Worm (Caenorhabditis elegans) whole organism, L2 larva: ENCODE results near the gene gly-7.

ENCODE experiments used
- C34F6.9 ChIP-seq: fragments of 150-350 bp; optimal IDR thresholded peaks from 2 replicates; lab custom pipeline; 2014; ENCODE audit warnings: missing biosample characterization, missing genetic modification characterization
- F13H6.1 ChIP-seq: sonication (generic microtip); optimal IDR thresholded peaks from 2 replicates; lab custom pipeline; 2016; ENCODE audit warnings: missing genetic modification characterization, missing compliant biosample characterization
- R02D3.7 ChIP-seq: fragments of 150-350 bp; optimal IDR thresholded peaks from 2 replicates; lab custom pipeline; 2014; ENCODE audit warnings: missing biosample characterization, missing genetic modification characterization
- Y55F3AM.14 ChIP-seq: fragments of 200-800 bp; sonication (Bioruptor generic); optimal IDR thresholded peaks from 2 replicates; lab custom pipeline; 2018; ENCODE audit warnings: mild to moderate bottlenecking, missing genetic modification characterization, missing compliant biosample characterization
- ZK546.5 ChIP-seq: sonication (generic microtip); optimal IDR thresholded peaks from 2 replicates; lab custom pipeline; 2017; ENCODE audit warnings: missing biosample characterization, missing genetic modification characterization
- alr-1 ChIP-seq: fragments of 150-350 bp; optimal IDR thresholded peaks from 2 replicates; lab custom pipeline; 2014; ENCODE audit warnings: missing biosample characterization, missing genetic modification characterization
- aly-2 ChIP-seq: fragments of 150-350 bp; optimal IDR thresholded peaks from 2 replicates; lab custom pipeline; 2014; ENCODE audit warnings: missing biosample characterization, missing genetic modification characterization
- blmp-1 ChIP-seq: sonication (generic microtip); optimal IDR thresholded peaks from 2 replicates; lab custom pipeline; 2017; ENCODE audit warnings: missing genetic modification characterization, mild to moderate bottlenecking, missing compliant biosample characterization, antibody characterized with exemption, moderate library complexity; ENCODE audit not compliant: insufficient read depth
- ceh-16 ChIP-seq: fragments of 150-350 bp; optimal IDR thresholded peaks from 2 replicates; lab custom pipeline; 2014; ENCODE audit warnings: missing biosample characterization, missing genetic modification characterization
- ceh-82 ChIP-seq: fragments of 150-350 bp; optimal IDR thresholded peaks from 2 replicates; lab custom pipeline; 2014; ENCODE audit warnings: missing biosample characterization, missing genetic modification characterization
- crh-2 ChIP-seq: sonication (generic microtip); optimal IDR thresholded peaks from 2 replicates; lab custom pipeline; 2017; ENCODE audit warnings: missing biosample characterization, missing genetic modification characterization
- dmd-4 ChIP-seq: sonication (generic microtip); optimal IDR thresholded peaks from 2 replicates; lab custom pipeline; 2017; ENCODE audit warnings: missing biosample characterization, missing genetic modification characterization
- egl-27 ChIP-seq: sonication (generic microtip); optimal IDR thresholded peaks from 3 replicates; lab custom pipeline; 2017; ENCODE audit warnings: missing biosample characterization, missing genetic modification reagents, missing genetic modification characterization
- elt-1 ChIP-seq: fragments of 150-350 bp; optimal IDR thresholded peaks from 2 replicates; lab custom pipeline; 2014; ENCODE audit warnings: missing biosample characterization, missing genetic modification characterization
- elt-3 ChIP-seq: sonication (generic microtip); optimal IDR thresholded peaks from 2 replicates; lab custom pipeline; 2017; ENCODE audit warnings: missing biosample characterization, missing genetic modification characterization
- fos-1 ChIP-seq: fragments of 150-350 bp; optimal IDR thresholded peaks from 2 replicates; lab custom pipeline; 2014; ENCODE audit warnings: missing biosample characterization, missing genetic modification characterization
- gmeb-1 ChIP-seq: fragments of 150-350 bp; optimal IDR thresholded peaks from 2 replicates; lab custom pipeline; 2014; ENCODE audit warnings: missing biosample characterization, missing genetic modification characterization
- lin-11 ChIP-seq: fragments of 150-350 bp; sonication (generic microtip); optimal IDR thresholded peaks from 2 replicates; lab custom pipeline; 2014; ENCODE audit warnings: missing biosample characterization, missing genetic modification characterization, inconsistent platforms, mixed read lengths
- lin-13 ChIP-seq: fragments of 150-350 bp; optimal IDR thresholded peaks from 2 replicates; lab custom pipeline; 2014; ENCODE audit warnings: missing biosample characterization, missing genetic modification reagents, missing genetic modification characterization
- lin-39 ChIP-seq: fragments of 150-350 bp; optimal IDR thresholded peaks from 2 replicates; lab custom pipeline; 2014; ENCODE audit warnings: missing biosample characterization, missing genetic modification reagents, missing genetic modification characterization
- lsy-2 ChIP-seq, 2 experiments: fragments of 150-350 bp in 1 of 2; sonication (generic microtip) in 1 of 2; optimal IDR thresholded peaks; 2 replicates each; lab custom pipeline; 2014 to 2017; ENCODE audit warnings: missing biosample characterization in 2 of 2, missing genetic modification characterization in 2 of 2
- mab-5 ChIP-seq: fragments of 150-350 bp; optimal IDR thresholded peaks from 2 replicates; lab custom pipeline; 2014; ENCODE audit warnings: missing biosample characterization, missing genetic modification characterization
- mbf-1 ChIP-seq: sonication (generic microtip); optimal IDR thresholded peaks from 2 replicates; lab custom pipeline; 2017; ENCODE audit warnings: missing biosample characterization, missing genetic modification characterization
- mdl-1 ChIP-seq, 2 experiments: fragments of 150-350 bp in 1 of 2; sonication (generic microtip) in 1 of 2; optimal IDR thresholded peaks; 2 replicates each; lab custom pipeline; 2017; ENCODE audit warnings: missing biosample characterization in 2 of 2, missing genetic modification characterization in 2 of 2
- nhr-10 ChIP-seq: sonication (generic microtip); optimal IDR thresholded peaks from 2 replicates; lab custom pipeline; 2017; ENCODE audit warnings: missing biosample characterization, missing genetic modification characterization
- nhr-11 ChIP-seq: fragments of 150-350 bp; optimal IDR thresholded peaks from 2 replicates; lab custom pipeline; 2014; ENCODE audit warnings: missing biosample characterization, missing genetic modification characterization
- nhr-12 ChIP-seq: fragments of 150-350 bp; optimal IDR thresholded peaks from 2 replicates; lab custom pipeline; 2014; ENCODE audit warnings: missing biosample characterization, missing genetic modification characterization
- nhr-129 ChIP-seq: fragments of 150-350 bp; optimal IDR thresholded peaks from 2 replicates; lab custom pipeline; 2014; ENCODE audit warnings: missing biosample characterization, missing genetic modification characterization
- nhr-21 ChIP-seq: fragments of 150-350 bp; optimal IDR thresholded peaks from 2 replicates; lab custom pipeline; 2014; ENCODE audit warnings: missing biosample characterization, missing genetic modification characterization
- nhr-23 ChIP-seq: fragments of 150-350 bp; optimal IDR thresholded peaks from 2 replicates; lab custom pipeline; 2014; ENCODE audit warnings: missing biosample characterization, missing genetic modification reagents, missing genetic modification characterization
- nhr-237 ChIP-seq: fragments of 150-350 bp; optimal IDR thresholded peaks from 2 replicates; lab custom pipeline; 2014; ENCODE audit warnings: missing biosample characterization, missing genetic modification characterization
- nhr-25 ChIP-seq: fragments of 150-350 bp; sonication (generic microtip); optimal IDR thresholded peaks from 3 replicates; lab custom pipeline; 2014; ENCODE audit warnings: missing biosample characterization, missing genetic modification characterization
- nhr-6 ChIP-seq: fragments of 150-350 bp; optimal IDR thresholded peaks from 2 replicates; lab custom pipeline; 2014; ENCODE audit warnings: missing biosample characterization, missing genetic modification characterization
- nhr-77 ChIP-seq: fragments of 150-350 bp; optimal IDR thresholded peaks from 2 replicates; lab custom pipeline; 2014; ENCODE audit warnings: missing biosample characterization, missing genetic modification characterization
- peb-1 ChIP-seq: fragments of 150-350 bp; optimal IDR thresholded peaks from 2 replicates; lab custom pipeline; 2014; ENCODE audit warnings: missing biosample characterization, missing genetic modification characterization
- sem-4 ChIP-seq: fragments of 150-350 bp; optimal IDR thresholded peaks from 2 replicates; lab custom pipeline; 2014; ENCODE audit warnings: missing biosample characterization, missing genetic modification reagents, missing genetic modification characterization
- skn-1 ChIP-seq: sonication (generic microtip); optimal IDR thresholded peaks from 2 replicates; lab custom pipeline; 2017; ENCODE audit warnings: missing biosample characterization, missing genetic modification characterization
- sma-3 ChIP-seq: sonication (generic microtip); optimal IDR thresholded peaks from 2 replicates; lab custom pipeline; 2016; ENCODE audit warnings: missing genetic modification reagents, missing genetic modification characterization, missing compliant biosample characterization
- sma-9 ChIP-seq, 2 experiments: fragments of 150-350 bp in 1 of 2; sonication (generic microtip) in 1 of 2; optimal IDR thresholded peaks; 2 replicates each; lab custom pipeline; 2014 to 2016; ENCODE audit warnings: missing genetic modification characterization in 2 of 2, mild to moderate bottlenecking in 1 of 2, missing biosample characterization in 1 of 2, missing compliant biosample characterization in 1 of 2, missing genetic modification reagents in 1 of 2, moderate library complexity in 1 of 2
- snpc-4 ChIP-seq: fragments of 150-350 bp; optimal IDR thresholded peaks from 2 replicates; lab custom pipeline; 2014; ENCODE audit warnings: missing biosample characterization, missing genetic modification characterization
- unc-39 ChIP-seq: fragments of 150-350 bp; optimal IDR thresholded peaks from 2 replicates; lab custom pipeline; 2014; ENCODE audit warnings: missing biosample characterization, missing genetic modification characterization
- unc-55 ChIP-seq: fragments of 150-350 bp; sonication (generic microtip); optimal IDR thresholded peaks from 3 replicates; lab custom pipeline; 2014; ENCODE audit warnings: missing biosample characterization, missing genetic modification reagents, missing genetic modification characterization
- unc-62 ChIP-seq: fragments of 150-350 bp; optimal IDR thresholded peaks from 2 replicates; lab custom pipeline; 2014; ENCODE audit warnings: missing biosample characterization, missing genetic modification reagents, missing genetic modification characterization
- zag-1 ChIP-seq: fragments of 150-350 bp; optimal IDR thresholded peaks from 2 replicates; lab custom pipeline; 2014; ENCODE audit warnings: missing biosample characterization, missing genetic modification characterization
- ztf-4 ChIP-seq: fragments of 150-350 bp; optimal IDR thresholded peaks from 2 replicates; lab custom pipeline; 2014; ENCODE audit warnings: missing biosample characterization, missing genetic modification characterization

gly-7 gene

ce11 chrV:1870515-1870940 is 49.4 kb upstream of the gly-7 start:
- no peak for TF ChIP-seq lin-11 (tag; lab: Kevin White, UChicago)
- TF ChIP-seq unc-62 (GFP tag; lab: Kevin White, UChicago), result no peak
- no peak for TF ChIP-seq lsy-2 (tag; optimal IDR thresholded peaks at IDR 0.05; lab: Kevin White, UChicago)
- TF ChIP-seq elt-3 (tag; lab: Kevin White, UChicago), result no peak
- TF ChIP-seq lin-13, result no peak
- TF ChIP-seq nhr-10 (tag; lab: Kevin White, UChicago), result no peak
- no peak for TF ChIP-seq ceh-16

ce11 chrV:1869682-1870081 is 48.6 kb upstream of the gly-7 start, which contains the start of gene T10B5.3:
T10B5.3 (minus strand) TSS chrV:1869782.
- TF ChIP-seq nhr-11 (tag; lab: Kevin White, UChicago), result no peak
- no peak for TF ChIP-seq sma-9 (GFP tag; optimal IDR thresholded peaks at IDR 0.05; lab: Kevin White, UChicago)
- no peak for TF ChIP-seq sma-9 (tag; optimal IDR thresholded peaks at IDR 0.05; lab: Kevin White, UChicago)
- no peak for TF ChIP-seq mab-5 (tag; lab: Kevin White, UChicago)
- TF ChIP-seq peb-1 (tag; lab: Kevin White, UChicago), result no peak
- TF ChIP-seq elt-1, result no peak
- no peak for TF ChIP-seq alr-1 (tag; lab: Kevin White, UChicago)
- TF ChIP-seq ceh-16, result no peak
- no peak for TF ChIP-seq lin-39 (tag; lab: Kevin White, UChicago)
- TF ChIP-seq mbf-1 (tag; lab: Kevin White, UChicago), result no peak
- TF ChIP-seq unc-62 (GFP tag; lab: Kevin White, UChicago), result no peak
- TF ChIP-seq F13H6.1 (tag; lab: Kevin White, UChicago), result no peak
- no peak for TF ChIP-seq zag-1 (tag; lab: Kevin White, UChicago)
- TF ChIP-seq nhr-25 (tag; lab: Kevin White, UChicago), result no peak
- TF ChIP-seq, all 48 proteins: peak for 0

ce11 chrV:1868596-1869263 is 47.6 kb upstream of the gly-7 start, which contains the start of gene knl-3:
knl-3 (plus strand) TSS chrV:1869213.
- TF ChIP-seq nhr-129 (tag; lab: Kevin White, UChicago) (peak; percentile 73), nhr-12 (tag; lab: Kevin White, UChicago) (no peak), lsy-2 (tag; optimal IDR thresholded peaks at IDR 0.05; lab: Kevin White, UChicago) (peak; percentile 83 to 91), blmp-1 (tag; lab: Kevin White, UChicago) (peak; percentile 47), F13H6.1 (tag; lab: Kevin White, UChicago) (peak; percentile 84), gmeb-1 (peak; percentile 97), R02D3.7 (tag; lab: Kevin White, UChicago) (peak; percentile 31), lin-13 (peak; percentile 86), snpc-4 (tag; lab: Kevin White, UChicago) (peak; percentile 68), ZK546.5 (tag; lab: Kevin White, UChicago) (peak; percentile 2), unc-55 (GFP tag; lab: Kevin White, UChicago) (peak; percentile 92), nhr-11 (tag; lab: Kevin White, UChicago) (no peak), sem-4 (tag; lab: Kevin White, UChicago) (peak; percentile 56), ceh-16 (peak; percentile 76), alr-1 (tag; lab: Kevin White, UChicago) (no peak), mab-5 (tag; lab: Kevin White, UChicago) (peak; percentile 75), nhr-23 (tag; lab: Kevin White, UChicago) (no peak), unc-62 (GFP tag; lab: Kevin White, UChicago) (no peak), peb-1 (tag; lab: Kevin White, UChicago) (no peak), aly-2 (tag; lab: Kevin White, UChicago) (no peak), C34F6.9 (peak; percentile 93), zag-1 (tag; lab: Kevin White, UChicago) (peak; percentile 32), mbf-1 (tag; lab: Kevin White, UChicago) (no peak), skn-1 (tag; lab: Kevin White, UChicago) (no peak), nhr-10 (tag; lab: Kevin White, UChicago) (peak; percentile 70), mdl-1 (tag; optimal IDR thresholded peaks at IDR 0.05; lab: Kevin White, UChicago) (peak in 1 of 2 experiments; percentile 41), nhr-6 (peak; percentile 19), sma-3 (GFP tag; lab: Kevin White, UChicago) (peak; percentile 83), elt-3 (tag; lab: Kevin White, UChicago) (no peak), elt-1 (no peak), fos-1 (peak; percentile 63), egl-27 (tag; lab: Kevin White, UChicago) (peak; percentile 62), nhr-237 (tag; lab: Kevin White, UChicago) (no peak), Y55F3AM.14 (GFP tag; lab: Kevin White, UChicago) (peak; percentile 47), crh-2 (tag; lab: Kevin White, UChicago) (peak; percentile 93), nhr-77 (no peak), sma-9 (GFP tag; optimal IDR thresholded peaks at IDR 0.05; lab: Kevin White, UChicago) (no peak), sma-9 (tag; optimal IDR thresholded peaks at IDR 0.05; lab: Kevin White, UChicago) (no peak), ztf-4 (tag; lab: Kevin White, UChicago) (no peak), unc-39 (no peak), ceh-82 (no peak), nhr-21 (tag; lab: Kevin White, UChicago) (peak; percentile 85), nhr-25 (tag; lab: Kevin White, UChicago) (peak; percentile 89), dmd-4 (tag; lab: Kevin White, UChicago) (no peak), lin-39 (tag; lab: Kevin White, UChicago) (no peak)
